Worm (Caenorhabditis elegans): ENCODE measurements around the gene ZK945.6.

DNA sequence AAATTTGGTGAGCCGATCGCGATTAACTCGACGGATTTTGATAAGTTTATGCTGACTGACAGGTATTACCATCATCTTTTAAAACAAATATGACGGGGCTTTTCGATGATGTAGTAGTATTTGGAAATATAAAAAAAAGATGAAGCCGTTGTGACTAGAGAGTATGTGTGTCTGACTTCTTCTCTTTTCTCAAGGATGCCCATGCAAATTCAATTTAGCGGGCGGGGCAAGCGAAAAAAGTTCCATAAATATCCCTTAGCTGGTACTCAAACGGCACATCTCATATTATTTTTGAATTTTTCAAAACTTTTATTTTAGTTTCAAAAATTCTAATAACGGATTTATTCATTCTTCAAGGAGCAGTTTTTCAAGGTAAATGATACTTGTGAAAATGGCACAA is 46.3 kb downstream of the ZK945.6 start, which contains the start of gene stg-1:
- TF ChIP-seq egl-18 (GFP tag; IDR thresholded peaks at IDR 0.05), result no peak
- no peak for TF ChIP-seq ama-1 (optimal IDR thresholded peaks at IDR 0.05)
- no peak for TF ChIP-seq ama-1 (GFP tag; optimal IDR thresholded peaks at IDR 0.05)
- no peak for TF ChIP-seq xnd-1 (tag; optimal IDR thresholded peaks at IDR 0.05)
- TF ChIP-seq ZK185.1 (tag; optimal IDR thresholded peaks at IDR 0.05; ENCODE audit: poor library complexity, severe bottlenecking), result no peak
- TF ChIP-seq unc-62 (GFP tag; optimal IDR thresholded peaks at IDR 0.05), result no peak
- no peak for TF ChIP-seq tbx-9 (tag; optimal IDR thresholded peaks at IDR 0.05; ENCODE audit: borderline replicate concordance)
- no peak for TF ChIP-seq sea-2 (GFP tag; IDR thresholded peaks at IDR 0.05)

All from whole organism, young adult.